Fruit fly (Drosophila melanogaster): ENCODE measurements around the gene CG31922.

DNA sequence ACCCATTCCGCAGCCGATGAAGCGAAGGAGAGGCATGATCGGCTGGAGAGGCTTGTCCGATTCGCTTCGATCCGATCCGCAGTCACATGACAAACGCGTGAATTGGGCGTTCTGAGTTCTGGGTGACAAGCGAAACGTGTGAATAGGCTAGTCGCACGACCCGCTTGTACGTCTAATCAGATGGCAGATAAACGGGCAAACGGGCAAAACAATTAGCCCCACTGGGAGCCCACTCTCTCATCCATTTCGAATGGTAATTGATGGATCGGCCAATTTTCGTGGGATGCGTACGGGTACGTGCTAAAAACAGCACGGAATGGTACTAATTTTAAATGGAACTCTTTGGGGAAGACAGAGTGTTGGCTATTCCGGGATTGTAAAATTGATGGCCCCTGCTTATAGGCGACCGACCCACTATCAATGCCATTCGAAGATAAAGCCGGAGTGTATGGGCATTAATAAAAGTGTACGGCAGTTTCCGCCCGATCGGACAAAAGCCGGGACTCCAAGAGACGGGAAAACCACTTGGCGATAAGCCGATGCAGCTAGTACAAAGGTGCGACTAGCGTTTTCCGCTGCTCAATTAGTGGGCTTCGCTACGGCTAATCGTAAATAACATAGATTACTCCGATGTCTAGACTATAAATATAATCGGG lies 42.4 kb upstream of the CG31922 start:
- TF ChIP-seq EcR (GFP tag; optimal IDR thresholded peaks at IDR 0.05): no peak
- TF ChIP-seq CG8478 (optimal IDR thresholded peaks at IDR 0.05): no peak
- no peak for TF ChIP-seq Dll (optimal IDR thresholded peaks at IDR 0.05)
- no peak for TF ChIP-seq psq (optimal IDR thresholded peaks at IDR 0.05)
